Fruit fly (Drosophila melanogaster): ENCODE measurements around the gene Arl1.
A peak's percentile ranks its signal among the peaks of the same experiment; 100 is the strongest.

The Arl1 gene

dm6 chr3L:16002116-16002716 lies 19.3 kb downstream of the Arl1 start (continued):
- TF ChIP-seq BtbVII (GFP tag; optimal IDR thresholded peaks at IDR 0.05): peak; percentile 61
- TF ChIP-seq ase (GFP tag; IDR thresholded peaks at IDR 0.05): no peak
- no peak for TF ChIP-seq crol (GFP tag; IDR thresholded peaks at IDR 0.05)
- no peak for TF ChIP-seq CG8388 (GFP tag; optimal IDR thresholded peaks at IDR 0.05)
- TF ChIP-seq CG1233 (GFP tag; optimal IDR thresholded peaks at IDR 0.05): no peak
- no peak for TF ChIP-seq knrl (GFP tag; IDR thresholded peaks at IDR 0.05; ENCODE audit: partially characterized antibody)
- TF ChIP-seq CG7987 (GFP tag; optimal IDR thresholded peaks at IDR 0.05): no peak
- TF ChIP-seq HLH3B (GFP tag; IDR thresholded peaks at IDR 0.05): no peak
- TF ChIP-seq CG31388 (GFP tag; optimal IDR thresholded peaks at IDR 0.05): no peak
- TF ChIP-seq CG6272 (GFP tag; IDR thresholded peaks at IDR 0.05): no peak
- 0 out of 3 replicates have a peak, but pooled peaks have one; percentile 10 for TF ChIP-seq row (GFP tag; IDR thresholded peaks at IDR 0.05)
- no peak for TF ChIP-seq CG2129 (GFP tag; IDR thresholded peaks at IDR 0.05; ENCODE audit: partially characterized antibody)
- TF ChIP-seq bigmax (GFP tag; optimal IDR thresholded peaks at IDR 0.05): no peak
- TF ChIP-seq Atf-2 (GFP tag; optimal IDR thresholded peaks at IDR 0.05): no peak
- no peak for TF ChIP-seq CG15269 (tag; optimal IDR thresholded peaks at IDR 0.05)
- TF ChIP-seq Trl (optimal IDR thresholded peaks at IDR 0.05): peak in 1 of 2 experiments; percentile 18
- no peak for TF ChIP-seq Trl (GFP tag; optimal IDR thresholded peaks at IDR 0.05)
- no peak for TF ChIP-seq ATbp (GFP tag; optimal IDR thresholded peaks at IDR 0.05)
- peak; percentile 5 for TF ChIP-seq dmrt99B (tag; optimal IDR thresholded peaks at IDR 0.05)
- no peak for TF ChIP-seq pfk (GFP tag; optimal IDR thresholded peaks at IDR 0.05)
- TF ChIP-seq en (GFP tag; optimal IDR thresholded peaks at IDR 0.05): no peak
- no peak for TF ChIP-seq lmd (GFP tag; IDR thresholded peaks at IDR 0.05)
- peak in 1 of 2 experiments; percentile 10 for TF ChIP-seq Pdp1 (GFP tag; optimal IDR thresholded peaks at IDR 0.05)
- peak; percentile 1 for TF ChIP-seq Sox102F (GFP tag; optimal IDR thresholded peaks at IDR 0.05)
- TF ChIP-seq fd102C (GFP tag; optimal IDR thresholded peaks at IDR 0.05): no peak
- no peak for TF ChIP-seq hb (GFP tag; IDR thresholded peaks at IDR 0.05; ENCODE audit: partially characterized antibody)
- no peak for TF ChIP-seq prd (optimal IDR thresholded peaks at IDR 0.05)
- no peak for TF ChIP-seq prd (GFP tag; IDR thresholded peaks at IDR 0.05)
- no peak for TF ChIP-seq tgo (GFP tag; IDR thresholded peaks at IDR 0.05)
- no peak for TF ChIP-seq CG1832 (GFP tag; optimal IDR thresholded peaks at IDR 0.05)
- TF ChIP-seq sna (GFP tag; IDR thresholded peaks at IDR 0.05; ENCODE audit: partially characterized antibody): no peak
- no peak for TF ChIP-seq CG14965 (GFP tag; optimal IDR thresholded peaks at IDR 0.05; ENCODE audit: borderline replicate concordance)
- TF ChIP-seq Eip74EF (GFP tag; optimal IDR thresholded peaks at IDR 0.05): no peak
- no peak for TF ChIP-seq usp (GFP tag; optimal IDR thresholded peaks at IDR 0.05)
- TF ChIP-seq eyg (GFP tag; optimal IDR thresholded peaks at IDR 0.05): no peak
- no peak for TF ChIP-seq CG15696 (tag; optimal IDR thresholded peaks at IDR 0.05)
- no peak for TF ChIP-seq MESR4 (GFP tag; optimal IDR thresholded peaks at IDR 0.05)
- no peak for TF ChIP-seq Hsf (GFP tag; optimal IDR thresholded peaks at IDR 0.05)
- TF ChIP-seq Max (GFP tag; optimal IDR thresholded peaks at IDR 0.05): no peak
- TF ChIP-seq CG17568 (GFP tag; optimal IDR thresholded peaks at IDR 0.05): no peak
- no peak for TF ChIP-seq Opbp (GFP tag; IDR thresholded peaks at IDR 0.05; ENCODE audit: partially characterized antibody)
- no peak for TF ChIP-seq gce (GFP tag; IDR thresholded peaks at IDR 0.05)
- no peak for TF ChIP-seq slou (GFP tag; optimal IDR thresholded peaks at IDR 0.05)
- TF ChIP-seq Dp (GFP tag; optimal IDR thresholded peaks at IDR 0.05): no peak
- TF ChIP-seq exex (tag; optimal IDR thresholded peaks at IDR 0.05): no peak
- TF ChIP-seq CG8281 (tag; optimal IDR thresholded peaks at IDR 0.05): peak; percentile 98
- no peak for TF ChIP-seq CG13287 (GFP tag; IDR thresholded peaks at IDR 0.05; ENCODE audit: partially characterized antibody)
- TF ChIP-seq org-1 (GFP tag; optimal IDR thresholded peaks at IDR 0.05): no peak
- TF ChIP-seq CG11456 (GFP tag; IDR thresholded peaks at IDR 0.05): no peak
- no peak for TF ChIP-seq fd3F (GFP tag; optimal IDR thresholded peaks at IDR 0.05)
